Worm (Caenorhabditis elegans): ENCODE data around the gene his-32.

ce11 chrIV:8312105-8312504 is 22.0 kb upstream of the his-32 start:
- TF ChIP-seq unc-62 (GFP tag; optimal IDR thresholded peaks at IDR 0.05 in 1 of 2) (no peak), unc-62 (tag; optimal IDR thresholded peaks at IDR 0.05) (no peak), lsy-2 (tag; optimal IDR thresholded peaks at IDR 0.05) (no peak), mep-1 (tag; optimal IDR thresholded peaks at IDR 0.05) (no peak), unc-39 (tag; optimal IDR thresholded peaks at IDR 0.05) (no peak), ama-1 (optimal IDR thresholded peaks at IDR 0.05) (no peak), skn-1 (tag; optimal IDR thresholded peaks at IDR 0.05) (no peak), pha-4 (GFP tag; IDR thresholded peaks at IDR 0.05) (no peak), pha-4 (tag; optimal IDR thresholded peaks at IDR 0.05) (no peak), madf-5 (GFP tag; IDR thresholded peaks at IDR 0.05) (no peak), ZK546.5 (tag; optimal IDR thresholded peaks at IDR 0.05) (no peak), ces-1 (GFP tag; optimal IDR thresholded peaks at IDR 0.05) (no peak)
